Worm (Caenorhabditis elegans) whole organism, L4 larva: ENCODE measurements around the gene nhr-39.

Experiments used
- D1046.2 ChIP-seq: fragments of 200-800 bp; sonication (Bioruptor generic); IDR thresholded peaks from 2 replicates; pipeline ENCODE4 v1.3.6; 2022; ENCODE audit warnings: missing genetic modification characterization, missing compliant biosample characterization
- F26F4.8 ChIP-seq: fragments of 200-800 bp; sonication (Bioruptor generic); conservative IDR thresholded peaks from 2 replicates; pipeline ENCODE4 v1.3.6; 2022; ENCODE audit warnings: missing genetic modification characterization, missing compliant biosample characterization
- F49E8.2 ChIP-seq: sonication (generic microtip); optimal IDR thresholded peaks from 2 replicates; lab custom pipeline; 2016; ENCODE audit warnings: missing compliant biosample characterization, mild to moderate bottlenecking, missing genetic modification characterization, borderline replicate concordance
- R02D3.7 ChIP-seq: fragments of 150-350 bp; sonication (generic microtip); optimal IDR thresholded peaks from 3 replicates; lab custom pipeline; 2014; ENCODE audit warnings: missing biosample characterization, missing genetic modification characterization
- T26A8.4 ChIP-seq: fragments of 200-800 bp; sonication (Bioruptor generic); IDR thresholded peaks from 2 replicates; pipeline ENCODE4 v1.3.6; 2022; ENCODE audit warnings: missing genetic modification characterization, missing compliant biosample characterization
- Y105C5A.15 ChIP-seq: fragments of 200-800 bp; sonication (Bioruptor generic); IDR thresholded peaks from 2 replicates; pipeline ENCODE4 v1.3.6; 2022; ENCODE audit warnings: missing genetic modification characterization, missing compliant biosample characterization
- Y5F2A.4 ChIP-seq: fragments of 200-800 bp; sonication (Bioruptor generic); optimal IDR thresholded peaks from 2 replicates; lab custom pipeline; 2018; ENCODE audit warnings: mild to moderate bottlenecking, missing genetic modification characterization, missing compliant biosample characterization
- Y75B8A.6 ChIP-seq: fragments of 200-800 bp; sonication (Bioruptor generic); IDR thresholded peaks from 2 replicates; pipeline ENCODE4 v1.3.6; 2022; ENCODE audit warnings: missing genetic modification reagents, missing genetic modification characterization, missing compliant biosample characterization
- ZK337.2 ChIP-seq: fragments of 200-800 bp; sonication (Bioruptor generic); IDR thresholded peaks from 2 replicates; pipeline ENCODE4 v1.3.6; 2022; ENCODE audit warnings: missing genetic modification reagents, missing genetic modification characterization, missing compliant biosample characterization
- ZK546.5 ChIP-seq, 2 experiments: sonication (generic microtip); optimal IDR thresholded peaks; 2 replicates each; lab custom pipeline; 2017; ENCODE audit warnings: missing biosample characterization in 2 of 2, missing genetic modification characterization in 2 of 2
- aha-1 ChIP-seq: fragments of 150-350 bp; peaks from one replicate; lab custom pipeline; 2014; ENCODE audit warnings: missing biosample characterization, missing genetic modification characterization
- aly-2 ChIP-seq: sonication (generic microtip); optimal IDR thresholded peaks from 2 replicates; lab custom pipeline; 2018; ENCODE audit warnings: missing biosample characterization, missing genetic modification characterization
- attf-4 ChIP-seq: sonication (generic microtip); optimal IDR thresholded peaks from 3 replicates; lab custom pipeline; 2017; ENCODE audit warnings: missing biosample characterization, missing genetic modification characterization
- ceh-28 ChIP-seq: fragments of 150-350 bp; optimal IDR thresholded peaks from 2 replicates; lab custom pipeline; 2014; ENCODE audit warnings: missing biosample characterization, missing genetic modification reagents, missing genetic modification characterization
- ceh-32 ChIP-seq: sonication (generic microtip); optimal IDR thresholded peaks from 2 replicates; lab custom pipeline; 2016; ENCODE audit warnings: mild to moderate bottlenecking, missing genetic modification characterization, missing compliant biosample characterization; ENCODE audit not compliant: poor library complexity
- ceh-44 ChIP-seq: fragments of 200-800 bp; sonication (Bioruptor generic); IDR thresholded peaks from 2 replicates; pipeline ENCODE4 v1.3.6; 2022; ENCODE audit warnings: missing genetic modification reagents, missing genetic modification characterization, missing compliant biosample characterization
- ceh-62 ChIP-seq: sonication (generic microtip); optimal IDR thresholded peaks from 2 replicates; lab custom pipeline; 2017; ENCODE audit warnings: missing biosample characterization, missing genetic modification characterization
- ces-1 ChIP-seq: fragments of 150-350 bp; sonication (generic microtip); optimal IDR thresholded peaks from 4 replicates; lab custom pipeline; 2014; ENCODE audit warnings: missing biosample characterization, missing genetic modification reagents, missing genetic modification characterization
- ctbp-1 ChIP-seq: fragments of 200-800 bp; sonication (Bioruptor generic); IDR thresholded peaks from 2 replicates; pipeline ENCODE4 v1.3.6; 2022; ENCODE audit warnings: missing genetic modification reagents, missing genetic modification characterization, missing compliant biosample characterization
- daf-12 ChIP-seq: fragments of 150-350 bp; optimal IDR thresholded peaks from 2 replicates; lab custom pipeline; 2014; ENCODE audit warnings: missing biosample characterization, missing genetic modification reagents, missing genetic modification characterization
- daf-8 ChIP-seq: fragments of 200-800 bp; sonication (Bioruptor generic); IDR thresholded peaks from 2 replicates; pipeline ENCODE4 v1.3.6; 2022; ENCODE audit warnings: missing genetic modification characterization, missing compliant biosample characterization
- dmd-6 ChIP-seq: fragments of 200-800 bp; sonication (Bioruptor generic); IDR thresholded peaks from 2 replicates; pipeline ENCODE4 v1.3.6; 2022; ENCODE audit warnings: missing genetic modification reagents, missing genetic modification characterization, missing compliant biosample characterization
- dmd-8 ChIP-seq: fragments of 200-800 bp; sonication (Bioruptor generic); IDR thresholded peaks from 2 replicates; pipeline ENCODE4 v1.3.6; 2022; ENCODE audit warnings: missing genetic modification characterization, missing compliant biosample characterization
- dve-1 ChIP-seq: sonication (generic microtip); optimal IDR thresholded peaks from 2 replicates; lab custom pipeline; 2017; ENCODE audit warnings: antibody characterized with exemption, mild to moderate bottlenecking, missing genetic modification characterization, missing compliant biosample characterization; ENCODE audit not compliant: insufficient read depth
- egl-43 ChIP-seq: fragments of 200-800 bp; sonication (Bioruptor generic); IDR thresholded peaks from 2 replicates; pipeline ENCODE4 v1.3.6; 2022; ENCODE audit warnings: missing genetic modification reagents, missing genetic modification characterization, missing compliant biosample characterization
- fos-1 ChIP-seq: fragments of 150-350 bp; optimal IDR thresholded peaks from 2 replicates; lab custom pipeline; 2014; ENCODE audit warnings: missing biosample characterization, missing genetic modification characterization
- hlh-11 ChIP-seq: fragments of 200-800 bp; sonication (Bioruptor generic); optimal IDR thresholded peaks from 2 replicates; lab custom pipeline; 2018; ENCODE audit warnings: mild to moderate bottlenecking, missing genetic modification characterization, missing compliant biosample characterization
- lim-7 ChIP-seq: fragments of 200-800 bp; sonication (Bioruptor generic); IDR thresholded peaks from 2 replicates; pipeline ENCODE4 v1.3.6; 2022; ENCODE audit warnings: missing genetic modification characterization, missing compliant biosample characterization
- lin-13 ChIP-seq: fragments of 150-350 bp; optimal IDR thresholded peaks from 2 replicates; lab custom pipeline; 2014; ENCODE audit warnings: missing biosample characterization, missing genetic modification reagents, missing genetic modification characterization
- lin-38 ChIP-seq: fragments of 200-800 bp; sonication (Bioruptor generic); IDR thresholded peaks from 2 replicates; pipeline ENCODE4 v1.3.6; 2022; ENCODE audit warnings: missing genetic modification reagents, missing genetic modification characterization, missing compliant biosample characterization
- lin-39 ChIP-seq: fragments of 150-350 bp; optimal IDR thresholded peaks from 2 replicates; lab custom pipeline; 2014; ENCODE audit warnings: missing biosample characterization, missing genetic modification reagents, missing genetic modification characterization
- mep-1 ChIP-seq: fragments of 150-350 bp; sonication (generic microtip); optimal IDR thresholded peaks from 3 replicates; lab custom pipeline; 2014; ENCODE audit warnings: missing biosample characterization, missing genetic modification characterization
- mes-2 ChIP-seq: sonication (generic microtip); optimal IDR thresholded peaks from 2 replicates; lab custom pipeline; 2016; ENCODE audit warnings: missing genotype, mild to moderate bottlenecking, missing genetic modification characterization, missing compliant biosample characterization; ENCODE audit not compliant: poor library complexity, severe bottlenecking
- nhr-11 ChIP-seq: fragments of 150-350 bp; optimal IDR thresholded peaks from 2 replicates; lab custom pipeline; 2014; ENCODE audit warnings: missing biosample characterization, missing genetic modification characterization
- nhr-111 ChIP-seq: fragments of 200-800 bp; sonication (Bioruptor generic); optimal IDR thresholded peaks from 2 replicates; lab custom pipeline; 2018; ENCODE audit warnings: mild to moderate bottlenecking, missing genetic modification characterization, missing compliant biosample characterization
- nhr-25 ChIP-seq: sonication (generic microtip); optimal IDR thresholded peaks from 2 replicates; lab custom pipeline; 2017; ENCODE audit warnings: missing genetic modification characterization, mild to moderate bottlenecking, missing compliant biosample characterization, antibody characterized with exemption, moderate library complexity, borderline replicate concordance; ENCODE audit not compliant: insufficient read depth
- nhr-28 ChIP-seq: fragments of 150-350 bp; optimal IDR thresholded peaks from 2 replicates; lab custom pipeline; 2014; ENCODE audit warnings: missing biosample characterization, missing genetic modification characterization
- nhr-41 ChIP-seq: fragments of 200-800 bp; sonication (Bioruptor generic); IDR thresholded peaks from 2 replicates; pipeline ENCODE4 v1.3.6; 2022; ENCODE audit warnings: missing genetic modification reagents, missing genetic modification characterization, missing compliant biosample characterization
- nhr-42 ChIP-seq: fragments of 200-800 bp; sonication (Bioruptor generic); IDR thresholded peaks from 2 replicates; pipeline ENCODE4 v1.3.6; 2022; ENCODE audit warnings: missing genetic modification characterization, missing compliant biosample characterization
- nhr-77 ChIP-seq: fragments of 150-350 bp; optimal IDR thresholded peaks from 2 replicates; lab custom pipeline; 2014; ENCODE audit warnings: missing biosample characterization, missing genetic modification characterization
- php-3 ChIP-seq: fragments of 200-800 bp; sonication (Bioruptor generic); IDR thresholded peaks from 2 replicates; pipeline ENCODE4 v1.3.6; 2022; ENCODE audit warnings: missing genetic modification reagents, missing genetic modification characterization, missing compliant biosample characterization
- pqm-1 ChIP-seq: sonication (generic microtip); optimal IDR thresholded peaks from 2 replicates; lab custom pipeline; 2017; ENCODE audit warnings: missing biosample characterization, missing genetic modification characterization
- sdz-12 ChIP-seq: fragments of 200-800 bp; sonication (Bioruptor generic); optimal IDR thresholded peaks from 2 replicates; lab custom pipeline; 2018; ENCODE audit warnings: mild to moderate bottlenecking, missing genetic modification characterization, missing compliant biosample characterization
- spr-1 ChIP-seq: sonication (generic microtip); optimal IDR thresholded peaks from 2 replicates; lab custom pipeline; 2016; ENCODE audit warnings: mild to moderate bottlenecking, missing genetic modification characterization, missing compliant biosample characterization
- tag-97 ChIP-seq: fragments of 200-800 bp; sonication (Bioruptor generic); IDR thresholded peaks from 2 replicates; pipeline ENCODE4 v1.3.6; 2022; ENCODE audit warnings: missing genetic modification characterization, missing compliant biosample characterization
- unc-130 ChIP-seq: sonication (generic microtip); optimal IDR thresholded peaks from 2 replicates; lab custom pipeline; 2016; ENCODE audit warnings: missing genetic modification reagents, missing genetic modification characterization, missing compliant biosample characterization
- unc-39 ChIP-seq: sonication (generic microtip); optimal IDR thresholded peaks from 2 replicates; lab custom pipeline; 2017; ENCODE audit warnings: missing biosample characterization, missing genetic modification characterization
- unc-62 ChIP-seq, 3 experiments: fragments of 150-350 bp in 1 of 3; sonication (generic microtip); optimal IDR thresholded peaks in 2 of 3; peaks in 1 of 3; 1 replicate in 1 of 3; 2 replicates in 2 of 3; lab custom pipeline; 2014 to 2017; ENCODE audit warnings: missing biosample characterization in 3 of 3, missing genetic modification characterization in 3 of 3, missing genetic modification reagents in 3 of 3, missing genotype in 1 of 3
- zip-11 ChIP-seq: fragments of 200-800 bp; sonication (Bioruptor generic); IDR thresholded peaks from 2 replicates; pipeline ENCODE4 v1.3.6; 2022; ENCODE audit warnings: missing genetic modification characterization, missing compliant biosample characterization
- ztf-11 ChIP-seq: fragments of 150-350 bp; optimal IDR thresholded peaks from 2 replicates; lab custom pipeline; 2014; ENCODE audit warnings: missing biosample characterization, missing genetic modification characterization

Gene nhr-39

DNA sequence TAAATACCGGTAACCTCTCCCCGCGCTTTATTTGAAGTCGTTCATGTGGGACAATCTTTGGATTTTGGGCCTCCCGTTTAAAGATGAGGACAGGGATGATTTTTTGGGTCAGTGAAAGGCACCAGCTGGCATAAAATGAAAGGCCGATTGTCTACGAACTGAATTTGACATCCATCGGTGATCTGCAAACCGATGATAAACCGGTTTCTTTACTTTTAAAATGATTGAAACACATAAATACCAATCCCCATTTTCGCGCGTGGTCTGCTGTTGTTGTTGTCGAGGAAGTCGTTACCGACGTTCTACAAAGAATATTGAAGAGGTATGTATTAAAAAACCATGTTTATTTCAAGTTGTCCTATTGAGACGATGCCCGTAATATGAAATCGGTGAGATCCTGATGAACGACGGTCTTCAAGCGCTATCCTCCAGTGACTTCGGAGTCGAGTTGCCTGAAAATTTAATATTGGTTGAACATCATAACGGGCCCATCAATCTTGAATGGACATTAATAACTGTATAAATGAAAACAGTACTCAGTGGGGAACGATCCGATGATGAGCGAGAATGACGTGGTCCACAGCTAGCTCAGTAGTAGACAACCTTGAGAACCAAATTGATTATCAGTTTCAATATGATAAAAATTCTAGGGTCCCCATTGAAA lies 40.0 kb downstream of the nhr-39 start (continued):
- TF ChIP-seq zip-11 (GFP tag; lab: Robert Waterston, UW) (0 out of 2 replicates have a peak, but pooled peaks have one; percentile 33), php-3 (GFP tag; lab: Robert Waterston, UW) (peak; percentile 52; the same call in 1 of the 2 replicates), Y75B8A.6 (GFP tag; lab: Robert Waterston, UW) (no peak), T26A8.4 (peak; percentile 91; the same call in 1 of the 2 replicates), aha-1 (tag; lab: Kevin White, UChicago) (peak; percentile 96), lim-7 (peak; percentile 69), spr-1 (tag; lab: Kevin White, UChicago) (no peak), hlh-11 (tag; lab: Kevin White, UChicago) (no peak), mes-2 (tag; lab: Kevin White, UChicago) (no peak), nhr-77 (tag; lab: Kevin White, UChicago) (no peak), ceh-62 (tag; lab: Kevin White, UChicago) (no peak), attf-4 (tag; lab: Kevin White, UChicago) (no peak), Y105C5A.15 (GFP tag; lab: Robert Waterston, UW) (0 out of 2 replicates have a peak, but pooled peaks have one; percentile 9), tag-97 (no peak), nhr-42 (GFP tag; lab: Robert Waterston, UW) (peak; percentile 84), F49E8.2 (no peak), ztf-11 (tag; lab: Kevin White, UChicago) (no peak), unc-39 (tag; lab: Kevin White, UChicago) (no peak), aly-2 (tag; lab: Kevin White, UChicago) (no peak), nhr-11 (tag; lab: Kevin White, UChicago) (no peak), ceh-44 (GFP tag; lab: Robert Waterston, UW) (no peak; the same call in 1 of the 2 replicates), nhr-25 (tag; lab: Kevin White, UChicago) (no peak), ZK337.2 (no peak), nhr-41 (no peak), ZK546.5 (tag; optimal IDR thresholded peaks at IDR 0.05; lab: Kevin White, UChicago) (no peak), daf-12 (tag; lab: Kevin White, UChicago) (no peak), R02D3.7 (tag; lab: Kevin White, UChicago) (no peak), egl-43 (GFP tag; lab: Robert Waterston, UW) (peak; percentile 57), daf-8 (GFP tag; lab: Robert Waterston, UW) (no peak; the same call in 1 of the 2 replicates), unc-62 (GFP tag; optimal IDR thresholded peaks at IDR 0.05 in 1 of 2; lab: Kevin White, UChicago) (peak in 1 of 2 experiments; percentile 91), unc-62 (tag; optimal IDR thresholded peaks at IDR 0.05; lab: Kevin White, UChicago) (no peak), lin-39 (no peak), ces-1 (no peak), sdz-12 (GFP tag; lab: Kevin White, UChicago) (no peak), dmd-8 (GFP tag; lab: Robert Waterston, UW) (no peak), pqm-1 (tag; lab: Kevin White, UChicago) (no peak), dmd-6 (peak; percentile 28; the same call in 1 of the 2 replicates), Y5F2A.4 (GFP tag; lab: Kevin White, UChicago) (no peak), ceh-32 (no peak), ceh-28 (tag; lab: Kevin White, UChicago) (no peak), mep-1 (tag; lab: Kevin White, UChicago) (no peak), ctbp-1 (GFP tag; lab: Robert Waterston, UW) (peak; percentile 64), lin-38 (peak; percentile 73), unc-130 (GFP tag; lab: Kevin White, UChicago) (no peak), nhr-111 (GFP tag; lab: Kevin White, UChicago) (no peak), nhr-28 (no peak), lin-13 (no peak), F26F4.8 (GFP tag; lab: Robert Waterston, UW) (no peak), D1046.2 (peak; percentile 81), dve-1 (tag; lab: Kevin White, UChicago) (peak; percentile 9), fos-1 (tag; lab: Kevin White, UChicago) (peak; percentile 37)
